Worm (Caenorhabditis elegans) whole organism, L2 larva: ENCODE results near the gene tag-266.
A peak's percentile ranks its signal among the peaks of the same experiment; 100 is the strongest.

Source experiments
- C34F6.9 ChIP-seq: fragments of 150-350 bp; optimal IDR thresholded peaks from 2 replicates; lab custom pipeline; 2014; ENCODE audit warnings: missing biosample characterization, missing genetic modification characterization
- F13H6.1 ChIP-seq: sonication (generic microtip); optimal IDR thresholded peaks from 2 replicates; lab custom pipeline; 2016; ENCODE audit warnings: missing genetic modification characterization, missing compliant biosample characterization
- R02D3.7 ChIP-seq: fragments of 150-350 bp; optimal IDR thresholded peaks from 2 replicates; lab custom pipeline; 2014; ENCODE audit warnings: missing biosample characterization, missing genetic modification characterization
- Y55F3AM.14 ChIP-seq: fragments of 200-800 bp; sonication (Bioruptor generic); optimal IDR thresholded peaks from 2 replicates; lab custom pipeline; 2018; ENCODE audit warnings: mild to moderate bottlenecking, missing genetic modification characterization, missing compliant biosample characterization
- ZK546.5 ChIP-seq: sonication (generic microtip); optimal IDR thresholded peaks from 2 replicates; lab custom pipeline; 2017; ENCODE audit warnings: missing biosample characterization, missing genetic modification characterization
- alr-1 ChIP-seq: fragments of 150-350 bp; optimal IDR thresholded peaks from 2 replicates; lab custom pipeline; 2014; ENCODE audit warnings: missing biosample characterization, missing genetic modification characterization
- blmp-1 ChIP-seq: sonication (generic microtip); optimal IDR thresholded peaks from 2 replicates; lab custom pipeline; 2017; ENCODE audit warnings: missing genetic modification characterization, mild to moderate bottlenecking, missing compliant biosample characterization, antibody characterized with exemption, moderate library complexity; ENCODE audit not compliant: insufficient read depth
- crh-2 ChIP-seq: sonication (generic microtip); optimal IDR thresholded peaks from 2 replicates; lab custom pipeline; 2017; ENCODE audit warnings: missing biosample characterization, missing genetic modification characterization
- dmd-4 ChIP-seq: sonication (generic microtip); optimal IDR thresholded peaks from 2 replicates; lab custom pipeline; 2017; ENCODE audit warnings: missing biosample characterization, missing genetic modification characterization
- egl-27 ChIP-seq: sonication (generic microtip); optimal IDR thresholded peaks from 3 replicates; lab custom pipeline; 2017; ENCODE audit warnings: missing biosample characterization, missing genetic modification reagents, missing genetic modification characterization
- elt-3 ChIP-seq: sonication (generic microtip); optimal IDR thresholded peaks from 2 replicates; lab custom pipeline; 2017; ENCODE audit warnings: missing biosample characterization, missing genetic modification characterization
- fos-1 ChIP-seq: fragments of 150-350 bp; optimal IDR thresholded peaks from 2 replicates; lab custom pipeline; 2014; ENCODE audit warnings: missing biosample characterization, missing genetic modification characterization
- lin-11 ChIP-seq: fragments of 150-350 bp; sonication (generic microtip); optimal IDR thresholded peaks from 2 replicates; lab custom pipeline; 2014; ENCODE audit warnings: missing biosample characterization, missing genetic modification characterization, inconsistent platforms, mixed read lengths
- lin-13 ChIP-seq: fragments of 150-350 bp; optimal IDR thresholded peaks from 2 replicates; lab custom pipeline; 2014; ENCODE audit warnings: missing biosample characterization, missing genetic modification reagents, missing genetic modification characterization
- lsy-2 ChIP-seq, 2 experiments: fragments of 150-350 bp in 1 of 2; sonication (generic microtip) in 1 of 2; optimal IDR thresholded peaks; 2 replicates each; lab custom pipeline; 2014 to 2017; ENCODE audit warnings: missing biosample characterization in 2 of 2, missing genetic modification characterization in 2 of 2
- mab-5 ChIP-seq: fragments of 150-350 bp; optimal IDR thresholded peaks from 2 replicates; lab custom pipeline; 2014; ENCODE audit warnings: missing biosample characterization, missing genetic modification characterization
- mbf-1 ChIP-seq: sonication (generic microtip); optimal IDR thresholded peaks from 2 replicates; lab custom pipeline; 2017; ENCODE audit warnings: missing biosample characterization, missing genetic modification characterization
- mdl-1 ChIP-seq, 2 experiments: fragments of 150-350 bp in 1 of 2; sonication (generic microtip) in 1 of 2; optimal IDR thresholded peaks; 2 replicates each; lab custom pipeline; 2017; ENCODE audit warnings: missing biosample characterization in 2 of 2, missing genetic modification characterization in 2 of 2
- nhr-129 ChIP-seq: fragments of 150-350 bp; optimal IDR thresholded peaks from 2 replicates; lab custom pipeline; 2014; ENCODE audit warnings: missing biosample characterization, missing genetic modification characterization
- nhr-21 ChIP-seq: fragments of 150-350 bp; optimal IDR thresholded peaks from 2 replicates; lab custom pipeline; 2014; ENCODE audit warnings: missing biosample characterization, missing genetic modification characterization
- nhr-23 ChIP-seq: fragments of 150-350 bp; optimal IDR thresholded peaks from 2 replicates; lab custom pipeline; 2014; ENCODE audit warnings: missing biosample characterization, missing genetic modification reagents, missing genetic modification characterization
- nhr-25 ChIP-seq: fragments of 150-350 bp; sonication (generic microtip); optimal IDR thresholded peaks from 3 replicates; lab custom pipeline; 2014; ENCODE audit warnings: missing biosample characterization, missing genetic modification characterization
- nhr-6 ChIP-seq: fragments of 150-350 bp; optimal IDR thresholded peaks from 2 replicates; lab custom pipeline; 2014; ENCODE audit warnings: missing biosample characterization, missing genetic modification characterization
- sem-4 ChIP-seq: fragments of 150-350 bp; optimal IDR thresholded peaks from 2 replicates; lab custom pipeline; 2014; ENCODE audit warnings: missing biosample characterization, missing genetic modification reagents, missing genetic modification characterization
- sma-3 ChIP-seq: sonication (generic microtip); optimal IDR thresholded peaks from 2 replicates; lab custom pipeline; 2016; ENCODE audit warnings: missing genetic modification reagents, missing genetic modification characterization, missing compliant biosample characterization
- sma-9 ChIP-seq, 2 experiments: fragments of 150-350 bp in 1 of 2; sonication (generic microtip) in 1 of 2; optimal IDR thresholded peaks; 2 replicates each; lab custom pipeline; 2014 to 2016; ENCODE audit warnings: missing genetic modification characterization in 2 of 2, mild to moderate bottlenecking in 1 of 2, missing biosample characterization in 1 of 2, missing compliant biosample characterization in 1 of 2, missing genetic modification reagents in 1 of 2, moderate library complexity in 1 of 2
- snpc-4 ChIP-seq: fragments of 150-350 bp; optimal IDR thresholded peaks from 2 replicates; lab custom pipeline; 2014; ENCODE audit warnings: missing biosample characterization, missing genetic modification characterization
- unc-39 ChIP-seq: fragments of 150-350 bp; optimal IDR thresholded peaks from 2 replicates; lab custom pipeline; 2014; ENCODE audit warnings: missing biosample characterization, missing genetic modification characterization
- unc-55 ChIP-seq: fragments of 150-350 bp; sonication (generic microtip); optimal IDR thresholded peaks from 3 replicates; lab custom pipeline; 2014; ENCODE audit warnings: missing biosample characterization, missing genetic modification reagents, missing genetic modification characterization
- unc-62 ChIP-seq: fragments of 150-350 bp; optimal IDR thresholded peaks from 2 replicates; lab custom pipeline; 2014; ENCODE audit warnings: missing biosample characterization, missing genetic modification reagents, missing genetic modification characterization
- zag-1 ChIP-seq: fragments of 150-350 bp; optimal IDR thresholded peaks from 2 replicates; lab custom pipeline; 2014; ENCODE audit warnings: missing biosample characterization, missing genetic modification characterization
- ztf-1 ChIP-seq: fragments of 200-800 bp; sonication (Bioruptor generic); conservative IDR thresholded peaks from 2 replicates; pipeline ENCODE4 v1.3.6; 2022; ENCODE audit warnings: missing genetic modification characterization, missing compliant biosample characterization
- ztf-4 ChIP-seq: fragments of 150-350 bp; optimal IDR thresholded peaks from 2 replicates; lab custom pipeline; 2014; ENCODE audit warnings: missing biosample characterization, missing genetic modification characterization

tag-266 gene

DNA sequence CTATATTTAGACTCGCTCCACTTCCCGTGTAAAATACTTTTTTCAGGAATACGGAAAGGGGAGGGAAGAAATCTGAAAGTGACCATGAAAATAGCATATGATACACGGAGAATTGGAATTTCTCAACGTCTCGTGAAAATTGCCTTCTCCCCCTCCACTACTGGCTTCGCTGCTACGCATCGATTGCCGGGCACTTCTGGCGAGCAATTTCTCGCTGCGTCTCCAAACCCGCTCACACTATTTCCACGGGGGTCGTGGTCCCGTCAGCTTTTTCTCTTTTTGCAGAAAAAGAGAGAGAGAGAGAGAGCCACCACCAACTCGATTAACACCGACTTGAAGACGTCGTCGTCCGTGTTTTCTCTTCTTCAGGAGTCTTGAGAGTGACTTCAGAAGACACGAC lies 31.0 kb upstream of the tag-266 start (continued):
- TF ChIP-seq Y55F3AM.14 = peak; percentile 34

DNA sequence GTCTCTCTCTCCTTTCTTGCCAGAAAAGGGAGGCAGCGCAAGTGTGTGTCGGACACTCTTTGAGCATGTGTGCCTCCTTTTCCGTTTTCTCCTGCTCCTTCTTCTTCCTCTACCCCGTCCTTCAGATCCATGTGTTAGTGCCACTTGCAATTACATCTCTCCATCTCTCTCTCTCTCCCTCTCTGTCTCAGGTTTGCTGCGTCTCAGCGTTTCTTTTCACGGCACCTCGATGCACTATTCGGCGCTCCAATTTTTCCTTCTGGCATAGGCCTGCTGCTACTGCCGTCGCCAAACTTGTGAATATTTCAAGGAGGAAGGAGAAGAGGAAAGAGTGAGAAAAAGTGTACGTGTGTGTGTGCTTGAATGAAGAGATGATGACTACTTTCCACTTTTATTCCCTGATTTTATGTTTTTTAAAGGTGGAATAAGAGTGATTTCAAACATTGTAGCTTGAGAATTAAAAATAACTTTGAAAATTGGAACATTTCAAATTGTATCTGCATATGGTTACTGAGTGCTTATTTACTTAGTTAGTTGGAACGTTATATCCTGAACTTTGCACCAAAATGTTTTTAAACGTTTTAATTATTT lies 28.4 kb upstream of the tag-266 start, which contains the start of gene W02B3.3:
W02B3.3 (minus strand) TSS at position 131 of the 591 bp plus-strand sequence.
- TF ChIP-seq unc-39 (tag; lab: Kevin White, UChicago) (no peak), Y55F3AM.14 (peak; percentile 10), egl-27 (tag; lab: Kevin White, UChicago) (peak; percentile 68), elt-3 (tag; lab: Kevin White, UChicago) (no peak), mdl-1 (tag; optimal IDR thresholded peaks at IDR 0.05; lab: Kevin White, UChicago) (peak in 1 of 2 experiments; percentile 52), nhr-6 (tag; lab: Kevin White, UChicago) (peak; percentile 50), F13H6.1 (tag; lab: Kevin White, UChicago) (peak; percentile 76), lsy-2 (tag; optimal IDR thresholded peaks at IDR 0.05; lab: Kevin White, UChicago) (peak; percentile 17 to 74), mbf-1 (tag; lab: Kevin White, UChicago) (no peak), sma-9 (GFP tag; optimal IDR thresholded peaks at IDR 0.05; lab: Kevin White, UChicago) (peak; percentile 63), sma-9 (tag; optimal IDR thresholded peaks at IDR 0.05; lab: Kevin White, UChicago) (no peak), C34F6.9 (tag; lab: Kevin White, UChicago) (peak; percentile 90), unc-55 (GFP tag; lab: Kevin White, UChicago) (peak; percentile 97), alr-1 (tag; lab: Kevin White, UChicago) (peak; percentile 27), fos-1 (tag; lab: Kevin White, UChicago) (peak; percentile 11), dmd-4 (tag; lab: Kevin White, UChicago) (no peak), lin-11 (peak; percentile 35), zag-1 (tag; lab: Kevin White, UChicago) (peak; percentile 90), snpc-4 (tag; lab: Kevin White, UChicago) (peak; percentile 29), nhr-23 (tag; lab: Kevin White, UChicago) (no peak), mab-5 (tag; lab: Kevin White, UChicago) (no peak), unc-62 (GFP tag; lab: Kevin White, UChicago) (no peak), nhr-129 (peak; percentile 92), ztf-4 (tag; lab: Kevin White, UChicago) (peak; percentile 41), crh-2 (tag; lab: Kevin White, UChicago) (peak; percentile 65)

DNA sequence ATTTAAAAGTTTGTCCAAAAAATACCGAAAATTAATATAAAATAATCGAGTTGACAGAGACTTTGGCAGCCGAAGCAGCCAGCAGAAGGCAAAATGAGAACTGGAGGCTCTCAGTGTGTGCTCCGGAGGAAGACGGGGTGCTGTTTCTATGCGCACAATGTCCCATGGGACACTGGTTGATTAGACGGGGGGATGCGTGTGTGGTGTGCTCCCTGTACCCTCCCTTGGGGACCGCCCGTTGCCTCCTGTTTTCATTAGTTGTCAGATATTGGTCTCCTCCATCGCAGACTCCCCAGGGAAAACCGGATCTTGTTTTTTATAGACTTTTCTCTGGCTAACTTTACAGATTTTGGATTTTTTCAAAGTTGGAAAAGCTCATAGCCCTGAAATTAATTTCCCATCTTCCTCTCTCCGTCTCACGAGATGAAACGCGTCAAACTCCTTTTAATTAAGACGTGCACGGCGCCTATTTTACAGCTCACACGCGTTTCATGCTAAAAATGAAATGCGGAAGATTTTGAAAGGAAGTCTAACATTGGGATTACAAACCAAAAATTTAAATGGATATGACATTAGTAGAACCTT lies 25.2 kb upstream of the tag-266 start, which contains the start of gene C09F5.3:
C09F5.3 (minus strand) TSS at position 94 of the 585 bp plus-strand sequence.
- no peak for TF ChIP-seq elt-3 (tag; lab: Kevin White, UChicago)
- TF ChIP-seq, all 48 proteins: peak for 0

DNA sequence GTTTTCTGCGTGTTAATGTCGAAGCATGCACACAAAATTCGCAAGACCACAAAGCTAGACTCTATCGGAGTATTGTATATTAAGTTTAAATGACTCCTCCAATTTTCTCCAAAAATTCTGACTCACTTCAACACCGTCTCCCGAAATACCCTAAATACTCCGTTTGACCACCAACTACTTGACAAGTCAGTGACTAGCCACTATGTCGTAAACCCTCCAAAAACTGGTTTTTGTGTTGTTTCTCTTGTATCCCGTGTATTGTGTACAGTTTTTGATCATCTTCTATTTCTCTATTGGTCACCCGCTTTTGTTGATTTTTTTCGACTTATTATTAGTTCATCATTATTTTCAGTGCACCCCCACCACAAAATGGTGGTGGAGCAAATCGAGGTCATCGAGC lies 18.3 kb upstream of the tag-266 start, which contains the start of gene C09F5.1:
C09F5.1 (plus strand) TSS at position 353 of the 400 bp plus-strand sequence.
- TF ChIP-seq crh-2 (tag; lab: Kevin White, UChicago) (no peak), lsy-2 (tag; optimal IDR thresholded peaks at IDR 0.05; lab: Kevin White, UChicago) (no peak), lin-13 (GFP tag; lab: Kevin White, UChicago) (no peak), alr-1 (tag; lab: Kevin White, UChicago) (no peak), nhr-129 (peak; percentile 17), sma-3 (GFP tag; lab: Kevin White, UChicago) (no peak), nhr-21 (tag; lab: Kevin White, UChicago) (no peak), mab-5 (tag; lab: Kevin White, UChicago) (no peak), unc-39 (tag; lab: Kevin White, UChicago) (no peak), snpc-4 (tag; lab: Kevin White, UChicago) (no peak), ztf-1 (GFP tag; lab: Robert Waterston, UW) (no peak), nhr-23 (tag; lab: Kevin White, UChicago) (no peak), ZK546.5 (tag; lab: Kevin White, UChicago) (no peak), R02D3.7 (tag; lab: Kevin White, UChicago) (no peak), nhr-25 (peak; percentile 49)

DNA sequence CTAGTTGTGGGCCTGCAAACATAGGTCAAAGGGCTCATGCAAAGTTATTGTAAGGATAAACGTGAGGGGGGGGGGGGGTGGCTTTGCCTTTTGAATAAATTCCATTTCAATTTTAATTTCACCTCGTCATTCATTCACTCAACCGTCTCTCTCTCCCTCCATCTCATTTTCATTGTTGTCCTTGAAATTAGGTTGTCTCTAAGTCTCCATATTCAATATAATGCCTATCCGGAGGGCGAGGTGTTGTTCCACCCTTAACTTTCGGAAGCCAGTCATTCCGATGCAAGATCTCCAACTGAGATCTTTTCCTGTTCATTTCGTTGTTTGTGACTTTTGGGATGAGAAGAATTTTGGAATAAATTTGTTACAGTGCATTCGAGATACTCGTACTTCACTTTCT lies 17.2 kb upstream of the tag-266 start:
- TF ChIP-seq nhr-25 = peak; percentile 52
- TF ChIP-seq blmp-1 (tag; lab: Kevin White, UChicago) = peak; percentile 24
- TF ChIP-seq sem-4 = peak; percentile 1
- TF ChIP-seq ZK546.5 (tag; lab: Kevin White, UChicago) = no peak
- TF ChIP-seq mab-5 (tag; lab: Kevin White, UChicago) = no peak
- TF ChIP-seq mbf-1 (tag; lab: Kevin White, UChicago) = no peak
